Fruit fly (Drosophila melanogaster): ENCODE measurements around the gene PolE1.
A peak's percentile ranks its signal among the peaks of the same experiment; 100 is the strongest.

Gene PolE1

DNA sequence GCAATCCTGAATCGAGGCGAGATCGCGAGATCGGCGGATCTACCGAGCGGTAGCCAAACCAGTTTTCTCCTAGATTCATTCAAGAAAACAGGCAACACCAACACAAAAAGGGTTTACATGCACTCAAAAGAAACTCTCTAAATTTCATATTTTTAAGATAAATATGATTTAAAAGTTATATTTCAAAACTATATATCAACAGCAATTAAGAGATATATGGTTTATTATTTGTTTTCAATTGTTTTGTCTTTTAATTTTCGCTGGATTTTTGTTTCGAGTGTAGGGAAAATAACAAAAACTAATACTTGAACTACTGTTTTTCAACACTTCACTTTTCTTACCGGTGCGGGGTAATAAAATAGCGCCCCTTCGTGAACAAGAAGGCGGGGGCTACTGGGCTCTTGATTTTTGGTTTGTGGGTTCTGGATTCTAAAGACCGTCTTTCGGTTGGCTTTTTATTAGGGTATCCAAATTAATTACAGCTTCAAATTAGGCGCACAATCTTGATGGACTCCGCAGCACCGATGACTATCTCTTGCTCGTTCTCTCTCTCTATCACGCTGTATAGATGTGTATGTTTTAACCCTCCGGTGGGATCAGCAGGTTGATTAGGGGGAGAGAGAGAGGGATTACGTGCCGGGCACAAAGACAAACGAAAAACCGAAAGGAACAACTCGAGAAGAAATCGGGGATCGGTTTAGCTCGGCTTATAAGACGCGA lies 2.7 kb upstream of the PolE1 start (continued):
- TF ChIP-seq croc (GFP tag; conservative IDR thresholded peaks at IDR 0.05) (peak; percentile 46), CG17385 (GFP tag; optimal IDR thresholded peaks at IDR 0.05) (peak; percentile 9), CG13424 (tag; optimal IDR thresholded peaks at IDR 0.05) (peak; percentile 37), CG10979 (tag; optimal IDR thresholded peaks at IDR 0.05) (peak; percentile 77), az2 (GFP tag; optimal IDR thresholded peaks at IDR 0.05) (peak; percentile 34), CG13775 (GFP tag; optimal IDR thresholded peaks at IDR 0.05) (peak; percentile 39), bsh (GFP tag; optimal IDR thresholded peaks at IDR 0.05) (peak; percentile 26 to 63), CG7556 (GFP tag; optimal IDR thresholded peaks at IDR 0.05) (peak; percentile 48), dmrt99B (tag; optimal IDR thresholded peaks at IDR 0.05) (peak; percentile 10), CG17328 (GFP tag; IDR thresholded peaks at IDR 0.05) (peak; percentile 40), Blimp-1 (GFP tag; optimal IDR thresholded peaks at IDR 0.05) (peak; percentile 57), Ravus (GFP tag; IDR thresholded peaks at IDR 0.05) (no peak), grn (GFP tag; optimal IDR thresholded peaks at IDR 0.05) (peak; percentile 96), HLH4C (GFP tag; IDR thresholded peaks at IDR 0.05; ENCODE audit: partially characterized antibody) (no peak), CG2678 (tag; optimal IDR thresholded peaks at IDR 0.05) (peak; percentile 43), fd96Cb (tag; optimal IDR thresholded peaks at IDR 0.05) (peak; percentile 43), CG15601 (tag; optimal IDR thresholded peaks at IDR 0.05) (peak; percentile 51), tgo (GFP tag; IDR thresholded peaks at IDR 0.05) (0 out of 3 replicates have a peak, but pooled peaks have one; percentile 13), CG4360 (GFP tag; IDR thresholded peaks at IDR 0.05) (0 out of 2 replicates have a peak, but pooled peaks have one; percentile 33), row (GFP tag; IDR thresholded peaks at IDR 0.05) (peak; percentile 58), peb (GFP tag; IDR thresholded peaks at IDR 0.05) (no peak), CG5245 (GFP tag; optimal IDR thresholded peaks at IDR 0.05) (peak; percentile 5), CG11695 (GFP tag; IDR thresholded peaks at IDR 0.05) (0 out of 3 replicates have a peak, but pooled peaks have one; percentile 26), D19A (tag; optimal IDR thresholded peaks at IDR 0.05) (peak; percentile 61), Trl (optimal IDR thresholded peaks at IDR 0.05) (peak in 1 of 2 experiments; percentile 13), Trl (GFP tag; optimal IDR thresholded peaks at IDR 0.05) (no peak), CG8290 (GFP tag; optimal IDR thresholded peaks at IDR 0.05) (peak; percentile 0), CG8290 (tag; optimal IDR thresholded peaks at IDR 0.05) (no peak), Xbp1 (GFP tag; optimal IDR thresholded peaks at IDR 0.05) (peak; percentile 7), seq (GFP tag; IDR thresholded peaks at IDR 0.05) (no peak), phol (tag; optimal IDR thresholded peaks at IDR 0.05) (peak; percentile 69), CG16815 (GFP tag; optimal IDR thresholded peaks at IDR 0.05) (peak; percentile 48), CG32767 (GFP tag; IDR thresholded peaks at IDR 0.05) (0 out of 2 replicates have a peak, but pooled peaks have one; percentile 15), gem (tag; optimal IDR thresholded peaks at IDR 0.05) (peak; percentile 76), CG9437 (GFP tag; optimal IDR thresholded peaks at IDR 0.05) (peak; percentile 2), CG8388 (GFP tag; optimal IDR thresholded peaks at IDR 0.05) (peak; percentile 56), CG4328 (GFP tag; optimal IDR thresholded peaks at IDR 0.05) (no peak), CG8765 (GFP tag; IDR thresholded peaks at IDR 0.05) (peak; percentile 9; the same call in 1 of the 2 replicates), CG1233 (GFP tag; optimal IDR thresholded peaks at IDR 0.05) (peak; percentile 10), CG2199 (GFP tag; IDR thresholded peaks at IDR 0.05) (0 out of 3 replicates have a peak, but pooled peaks have one; percentile 1), sna (GFP tag; IDR thresholded peaks at IDR 0.05; ENCODE audit: partially characterized antibody) (no peak), Drgx (GFP tag; IDR thresholded peaks at IDR 0.05) (peak; percentile 70), CG4854 (GFP tag; optimal IDR thresholded peaks at IDR 0.05) (peak; percentile 8), sens (GFP tag) (peak; percentile 88), CG10321 (GFP tag; IDR thresholded peaks at IDR 0.05) (no peak), tin (GFP tag; optimal IDR thresholded peaks at IDR 0.05) (peak; percentile 28), Oli (tag; optimal IDR thresholded peaks at IDR 0.05) (peak; percentile 23), br (optimal IDR thresholded peaks at IDR 0.05) (no peak), CG30020 (tag; optimal IDR thresholded peaks at IDR 0.05) (no peak), nmo (GFP tag; optimal IDR thresholded peaks at IDR 0.05) (peak; percentile 65)
